Worm (Caenorhabditis elegans): Measurements from ENCODE around the gene B0336.13.

Gene B0336.13

DNA sequence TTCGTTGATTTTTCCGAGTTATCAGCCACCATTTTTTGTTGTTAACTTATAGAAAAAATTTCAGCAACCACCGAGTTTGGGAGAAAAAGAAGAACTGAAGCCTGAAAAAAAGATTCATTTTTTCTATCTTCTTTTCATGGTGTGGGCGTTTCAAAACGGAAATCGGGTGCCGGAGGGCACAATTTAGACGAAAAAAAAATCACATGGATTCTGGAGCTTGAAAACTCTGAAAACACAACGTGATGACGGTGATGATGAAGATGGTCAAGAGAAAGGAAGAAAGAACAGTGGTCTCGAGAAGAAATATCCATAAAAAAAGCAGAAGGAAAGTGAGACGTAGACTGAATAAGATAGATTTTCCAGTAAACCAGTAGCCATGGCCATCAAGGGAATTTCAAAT is 9.8 kb upstream of the B0336.13 start, which contains the start of gene rcan-1:
Gene rcan-1 (minus strand): TSS at position 101 of the 400 bp plus-strand sequence.
- TF ChIP-seq dao-5 (tag; optimal IDR thresholded peaks at IDR 0.05): no peak
- no peak for TF ChIP-seq him-1 (tag; optimal IDR thresholded peaks at IDR 0.05)
- no peak for TF ChIP-seq W03F9.2 (tag; optimal IDR thresholded peaks at IDR 0.05)

DNA sequence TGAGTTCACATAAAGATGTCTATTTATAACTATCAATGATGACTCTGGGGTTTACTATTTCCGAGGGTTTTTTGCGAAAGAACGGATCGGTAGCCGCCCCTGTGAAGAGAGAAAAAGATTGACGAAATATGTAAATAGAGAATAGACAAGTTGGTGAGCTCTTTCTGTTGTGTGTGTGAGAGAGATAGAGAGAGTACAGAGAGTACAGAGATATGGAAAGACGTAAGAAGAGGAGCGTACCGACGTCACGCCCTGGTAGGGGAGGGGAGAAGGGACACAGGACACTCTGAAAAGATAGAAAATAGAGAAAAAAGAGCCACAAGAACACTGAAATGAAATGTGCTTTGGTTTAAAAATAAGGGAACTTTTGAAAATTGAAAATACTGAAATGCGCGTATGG is 5.6 kb upstream of the B0336.13 start:
- TF ChIP-seq W03F9.2 (tag; optimal IDR thresholded peaks at IDR 0.05): no peak
- no peak for TF ChIP-seq dao-5 (tag; optimal IDR thresholded peaks at IDR 0.05)
- TF ChIP-seq him-1 (tag; optimal IDR thresholded peaks at IDR 0.05): no peak

DNA sequence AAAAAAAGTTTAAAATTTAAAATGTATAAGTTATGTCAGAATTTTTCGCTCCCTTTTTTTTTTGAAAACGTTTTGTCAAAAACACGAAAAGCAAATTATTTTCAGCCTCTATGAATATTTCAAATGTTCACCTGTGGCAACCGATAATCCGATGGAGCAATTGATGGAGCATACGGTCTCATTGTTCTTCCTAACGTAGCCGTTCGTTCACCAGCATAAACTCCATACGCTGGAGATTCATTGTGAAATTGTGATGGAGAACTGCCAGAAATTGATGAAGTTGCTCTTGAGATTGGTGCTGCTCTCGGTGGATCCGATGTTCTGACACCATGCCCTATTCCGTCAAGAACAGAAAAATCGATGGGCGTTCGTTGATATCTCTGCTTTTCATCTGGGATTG is 2.0 kb upstream of the B0336.13 start:
- TF ChIP-seq W03F9.2 (tag; optimal IDR thresholded peaks at IDR 0.05) (no peak), dao-5 (tag; optimal IDR thresholded peaks at IDR 0.05) (no peak), him-1 (tag; optimal IDR thresholded peaks at IDR 0.05) (no peak)

DNA sequence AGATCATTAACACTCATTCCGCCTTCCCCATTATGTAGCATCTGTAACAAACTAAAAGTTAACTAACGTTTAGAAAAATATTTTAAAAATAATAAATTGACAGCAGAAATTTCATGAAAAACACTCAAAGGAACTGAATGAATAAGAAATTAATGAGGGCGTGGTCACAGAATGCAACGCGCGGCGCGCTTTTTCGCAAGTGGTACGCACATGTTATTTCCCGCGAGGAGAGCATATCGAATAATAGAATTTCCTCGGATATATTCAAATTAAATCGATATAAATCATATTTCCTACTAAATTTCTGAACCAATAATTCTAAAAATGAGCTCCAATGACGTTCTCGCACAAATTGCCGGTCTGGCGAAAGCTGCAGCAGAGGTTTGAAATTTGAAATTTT is 1.1 kb upstream of the B0336.13 start, which contains the start of the genes abi-1 and arle-14:
Gene abi-1 (minus strand): TSS at position 51 of the 400 bp plus-strand sequence.
Gene arle-14 (plus strand): TSS at position 217 of the 400 bp plus-strand sequence.
- TF ChIP-seq W03F9.2 (tag; optimal IDR thresholded peaks at IDR 0.05) (peak; percentile 2), dao-5 (tag; optimal IDR thresholded peaks at IDR 0.05) (no peak)

DNA sequence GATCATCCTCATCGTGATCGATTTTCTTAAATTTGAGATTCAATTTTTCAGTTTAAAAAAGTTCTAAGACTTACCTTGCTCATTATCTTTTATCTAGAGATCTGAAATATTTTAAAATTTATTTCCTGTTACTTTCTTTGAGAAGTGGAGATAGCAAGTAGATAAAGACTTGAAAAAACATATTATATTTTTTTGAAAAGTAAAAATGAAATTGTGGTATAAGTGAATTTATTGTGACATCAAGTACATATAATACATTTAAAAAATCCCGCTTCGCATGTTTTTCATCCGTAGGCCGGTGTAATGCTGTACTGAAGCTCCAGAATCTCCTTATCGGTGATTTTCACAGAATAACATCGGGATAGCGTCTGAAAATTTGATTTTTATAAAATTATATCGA is 3.4 kb downstream of the B0336.13 start, which contains the start of gene B0336.7:
Gene B0336.7 (minus strand): TSS at position 101 of the 400 bp plus-strand sequence.
- no peak for TF ChIP-seq W03F9.2 (tag; optimal IDR thresholded peaks at IDR 0.05)
- TF ChIP-seq dao-5 (tag; optimal IDR thresholded peaks at IDR 0.05): no peak

DNA sequence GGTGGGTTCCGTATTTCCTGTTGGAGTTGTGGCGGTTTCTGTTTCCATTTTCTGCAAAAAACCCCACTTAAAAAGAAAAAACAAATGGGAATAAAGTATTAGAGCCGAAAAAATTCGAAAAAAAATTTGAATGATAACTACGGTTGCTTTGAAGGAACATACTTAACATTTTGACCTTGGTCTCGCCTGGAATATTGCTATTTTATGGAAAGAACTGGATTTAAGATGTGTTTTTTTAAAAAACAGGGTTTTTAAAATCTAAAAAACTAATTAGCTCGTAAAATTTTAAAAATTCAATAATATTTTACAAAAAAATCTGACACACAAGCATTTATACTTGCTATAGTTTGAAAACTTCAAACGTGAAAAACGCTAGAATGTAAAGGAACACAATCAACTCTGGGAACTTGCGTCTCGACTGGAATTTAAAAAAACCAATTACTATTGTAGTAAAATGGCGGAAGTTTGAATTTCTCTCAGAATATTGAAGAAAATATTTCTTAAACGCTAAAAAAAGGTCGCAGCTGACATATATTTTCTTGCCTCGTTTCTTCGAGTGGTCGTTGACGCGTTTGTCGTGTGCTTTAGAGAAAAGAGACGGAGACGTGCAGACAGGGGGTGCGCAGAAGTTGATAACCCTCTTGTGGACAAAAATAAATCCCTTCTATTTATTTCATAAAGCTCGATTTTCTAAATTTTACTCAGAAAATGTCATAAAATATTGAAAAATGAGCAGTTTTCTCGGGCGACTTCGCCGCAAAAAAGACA is 4.3 kb downstream of the B0336.13 start, which contains the start of the genes lgg-3 and rgs-5:
Gene lgg-3 (minus strand): TSS at position 51 of the 768 bp plus-strand sequence.
Gene rgs-5 (plus strand): TSS at position 593 of the 768 bp plus-strand sequence.
- TF ChIP-seq W03F9.2 (tag; optimal IDR thresholded peaks at IDR 0.05) (peak; percentile 73), dao-5 (tag; optimal IDR thresholded peaks at IDR 0.05) (no peak), him-1 (tag; optimal IDR thresholded peaks at IDR 0.05) (no peak)

DNA sequence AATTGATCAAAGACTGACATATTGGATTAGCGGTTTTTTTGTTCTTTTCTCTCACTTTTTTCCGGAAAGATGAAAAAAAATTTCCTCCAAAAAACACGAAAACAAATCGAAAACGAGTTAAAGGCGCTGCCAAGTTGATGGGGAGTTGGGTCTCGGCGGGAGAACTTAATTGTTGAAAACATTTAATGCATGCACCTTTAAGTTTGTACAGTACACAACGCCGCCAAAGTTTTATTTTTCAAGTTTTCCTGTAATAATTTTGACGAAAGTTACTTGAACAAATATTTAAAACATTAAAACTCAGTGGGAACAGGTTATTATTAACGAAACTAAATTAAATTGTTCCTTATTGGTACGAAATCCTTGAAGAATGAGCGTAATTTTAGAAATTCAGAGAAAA is 7.7 kb downstream of the B0336.13 start:
- TF ChIP-seq dao-5 (tag; optimal IDR thresholded peaks at IDR 0.05) (no peak), him-1 (tag; optimal IDR thresholded peaks at IDR 0.05) (no peak), W03F9.2 (tag; optimal IDR thresholded peaks at IDR 0.05) (no peak)

DNA sequence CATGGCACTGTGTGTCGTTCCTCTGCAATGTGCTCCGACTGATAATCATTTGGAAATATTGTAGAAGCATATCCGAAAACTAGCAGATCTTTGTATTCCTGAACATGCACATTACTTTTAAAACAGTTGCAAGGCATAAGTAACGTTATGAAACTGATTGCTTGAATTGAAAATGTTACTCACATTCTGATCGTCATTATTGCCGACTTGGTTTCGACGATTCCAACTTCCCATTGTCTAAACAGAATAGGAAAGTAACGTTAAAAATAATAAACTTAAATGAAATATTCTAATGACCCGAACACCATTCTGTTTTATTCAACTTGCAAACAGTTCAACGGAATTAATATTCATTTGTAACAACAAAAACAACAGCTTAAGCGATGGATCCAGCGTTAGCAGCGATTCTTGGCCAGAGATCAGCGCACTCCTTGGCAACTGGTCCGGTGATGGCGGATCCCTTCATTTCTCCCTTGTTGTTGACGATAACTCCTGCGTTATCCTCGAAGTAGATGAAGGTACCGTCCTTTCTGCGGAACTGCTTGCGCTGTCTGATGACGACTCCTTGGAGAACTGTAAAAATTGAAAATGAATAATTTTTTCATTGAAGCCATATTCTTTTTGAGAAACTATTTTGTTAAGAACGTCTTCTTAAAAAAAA is 11.5 kb downstream of the B0336.13 start, which contains the start of gene swp-1:
Gene swp-1 (minus strand): TSS at position 298 of the 661 bp plus-strand sequence.
- TF ChIP-seq him-1 (tag; optimal IDR thresholded peaks at IDR 0.05): no peak
- no peak for TF ChIP-seq dao-5 (tag; optimal IDR thresholded peaks at IDR 0.05)
- no peak for TF ChIP-seq W03F9.2 (tag; optimal IDR thresholded peaks at IDR 0.05)

DNA sequence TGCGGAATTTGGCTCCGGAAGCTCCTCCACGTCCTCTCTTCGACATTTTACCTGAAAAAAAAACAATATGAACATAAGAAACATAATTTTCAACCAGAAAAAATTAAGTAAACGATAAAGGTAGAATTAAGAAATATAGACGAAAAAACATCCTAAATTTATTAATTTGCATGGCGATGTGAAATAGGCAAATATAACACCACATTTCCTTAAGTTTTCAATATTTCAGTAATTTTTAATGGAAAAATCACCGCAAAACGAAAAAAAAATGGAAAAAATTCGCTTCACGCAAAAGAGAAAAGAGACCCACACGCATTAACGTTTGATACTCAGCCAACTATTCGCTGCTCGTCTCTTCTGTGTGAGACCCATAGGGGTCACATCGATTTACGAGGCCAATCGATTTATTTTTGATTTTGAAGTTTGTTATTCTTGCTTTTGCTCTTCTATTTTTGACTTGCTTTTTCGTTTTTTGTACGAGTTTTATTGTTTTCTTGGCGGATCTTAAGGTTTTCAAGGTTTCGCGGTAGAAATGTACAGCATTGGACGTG is 12.3 kb downstream of the B0336.13 start, which contains the start of gene rpl-23:
Gene rpl-23 (minus strand): TSS at position 51 of the 551 bp plus-strand sequence.
- TF ChIP-seq dao-5 (tag; optimal IDR thresholded peaks at IDR 0.05): no peak
- peak; percentile 94 for TF ChIP-seq W03F9.2 (tag; optimal IDR thresholded peaks at IDR 0.05)
- peak; percentile 52 for TF ChIP-seq him-1 (tag; optimal IDR thresholded peaks at IDR 0.05)

DNA sequence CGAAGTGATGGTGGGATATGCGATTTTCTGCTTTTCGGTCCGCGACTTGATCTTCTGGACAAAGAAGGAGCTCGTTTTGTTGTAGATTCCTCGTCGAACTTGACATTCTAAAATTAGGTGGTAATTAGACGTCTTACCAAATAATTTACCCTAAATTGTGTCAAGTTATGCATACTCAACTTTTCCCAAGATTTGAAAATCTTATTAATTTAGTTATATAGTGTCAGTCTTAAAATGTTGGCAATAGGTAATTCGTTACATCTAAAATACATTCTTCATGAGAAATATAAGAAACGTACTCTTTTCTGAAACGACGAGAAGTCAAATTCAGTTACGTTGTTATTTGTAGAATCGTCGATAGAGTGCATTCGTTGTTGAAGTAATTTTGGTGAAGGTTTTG is 13.7 kb downstream of the B0336.13 start:
- TF ChIP-seq dao-5 (tag; optimal IDR thresholded peaks at IDR 0.05) (no peak), W03F9.2 (tag; optimal IDR thresholded peaks at IDR 0.05) (no peak), him-1 (tag; optimal IDR thresholded peaks at IDR 0.05) (no peak)

DNA sequence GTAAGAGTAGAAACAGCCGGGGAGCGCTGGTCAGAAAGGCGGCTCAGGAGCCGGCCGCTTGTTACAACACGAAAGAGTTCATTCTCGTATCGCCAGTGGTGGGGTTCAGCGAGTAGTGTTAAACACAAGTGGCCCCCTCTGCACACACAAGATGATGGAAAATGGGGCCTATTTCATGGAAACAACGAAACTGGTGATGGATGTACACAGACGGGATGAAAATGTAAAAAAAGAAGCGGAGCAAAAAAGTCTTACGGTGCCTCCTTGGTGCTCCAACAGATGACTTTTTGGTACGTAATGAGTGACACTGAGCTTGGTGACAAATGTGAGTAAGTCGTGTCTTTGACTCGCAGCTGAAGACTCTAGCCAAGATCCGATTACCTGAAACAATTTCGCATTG is 14.2 kb downstream of the B0336.13 start:
- TF ChIP-seq him-1 (tag; optimal IDR thresholded peaks at IDR 0.05): no peak
- no peak for TF ChIP-seq dao-5 (tag; optimal IDR thresholded peaks at IDR 0.05)
- TF ChIP-seq W03F9.2 (tag; optimal IDR thresholded peaks at IDR 0.05): no peak

DNA sequence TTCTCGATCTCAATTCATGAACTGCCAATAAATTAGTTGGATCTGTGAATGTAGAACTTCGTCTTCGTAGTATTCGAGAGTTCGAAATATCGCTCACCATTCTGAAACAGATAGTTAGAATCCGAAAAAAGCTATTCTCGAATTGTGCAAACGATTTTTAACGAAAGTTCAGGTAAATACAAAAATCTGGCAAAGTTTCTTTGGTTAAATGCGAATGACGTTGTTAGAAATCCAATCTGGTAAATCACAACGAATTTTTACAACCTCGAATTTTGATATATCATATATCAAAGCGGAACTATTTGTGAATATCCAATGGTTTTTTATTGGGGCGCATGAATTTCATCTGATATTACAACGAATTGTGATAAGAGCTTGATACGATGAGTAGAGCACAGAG is 15.4 kb downstream of the B0336.13 start, which contains the start of gene hpo-28:
Gene hpo-28 (minus strand): TSS at position 101 of the 400 bp plus-strand sequence.
- TF ChIP-seq dao-5 (tag; optimal IDR thresholded peaks at IDR 0.05): no peak
- TF ChIP-seq W03F9.2 (tag; optimal IDR thresholded peaks at IDR 0.05): no peak
- TF ChIP-seq him-1 (tag; optimal IDR thresholded peaks at IDR 0.05): no peak

DNA sequence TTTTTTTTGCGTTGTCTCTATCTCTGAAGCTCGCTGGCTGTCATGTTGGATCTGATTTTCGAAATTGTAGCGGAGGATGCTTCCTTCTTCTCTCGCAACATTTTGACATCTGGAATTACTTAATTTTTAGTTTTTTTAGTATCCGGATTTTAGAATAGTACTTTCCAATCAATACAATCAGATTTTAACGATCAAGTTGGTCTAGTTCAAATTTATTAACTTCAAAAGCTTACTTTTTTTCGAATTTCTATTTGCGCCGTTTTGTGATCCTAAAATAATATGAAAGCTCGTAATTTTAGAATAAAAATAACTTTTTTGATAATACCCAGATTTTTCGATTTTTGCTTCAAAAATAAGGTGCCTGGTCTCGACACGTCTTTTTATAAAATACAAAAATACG is 16.2 kb downstream of the B0336.13 start, which contains the start of gene B0336.12:
Gene B0336.12 (minus strand): TSS at position 101 of the 400 bp plus-strand sequence.
- TF ChIP-seq him-1 (tag; optimal IDR thresholded peaks at IDR 0.05) (no peak), dao-5 (tag; optimal IDR thresholded peaks at IDR 0.05) (no peak), W03F9.2 (tag; optimal IDR thresholded peaks at IDR 0.05) (no peak)
